Worm (Caenorhabditis elegans) whole organism, young adult: ENCODE measurements around the gene sax-2.

Source experiments
- B0336.3 ChIP-seq: fragments of 200-800 bp; sonication (Bioruptor generic); IDR thresholded peaks from 2 replicates; pipeline ENCODE4 v1.3.6; 2022; ENCODE audit warnings: missing genetic modification characterization, missing compliant biosample characterization
- C06A6.2 ChIP-seq: fragments of 200-800 bp; sonication (Bioruptor generic); conservative IDR thresholded peaks from 2 replicates; pipeline ENCODE4 v1.3.6; 2022; ENCODE audit warnings: missing genetic modification characterization, missing compliant biosample characterization
- F22D6.2 ChIP-seq: sonication (generic microtip); optimal IDR thresholded peaks from 2 replicates; lab custom pipeline; 2016; ENCODE audit warnings: mild to moderate bottlenecking, missing genetic modification characterization, missing compliant biosample characterization
- F23B12.7 ChIP-seq: sonication (generic microtip); optimal IDR thresholded peaks from 2 replicates; lab custom pipeline; 2017; ENCODE audit warnings: missing genetic modification characterization, mild to moderate bottlenecking, missing compliant biosample characterization, antibody characterized with exemption, moderate library complexity; ENCODE audit not compliant: insufficient read depth
- F33H1.4 ChIP-seq: fragments of 200-800 bp; sonication (Bioruptor generic); IDR thresholded peaks from 2 replicates; pipeline ENCODE4 v1.3.6; 2022; ENCODE audit warnings: missing genetic modification reagents, missing genetic modification characterization, missing compliant biosample characterization
- K11D2.4 ChIP-seq: fragments of 200-800 bp; sonication (Bioruptor generic); IDR thresholded peaks from 2 replicates; pipeline ENCODE4 v1.3.6; 2022; ENCODE audit warnings: missing genetic modification reagents, missing genetic modification characterization, missing compliant biosample characterization
- K12H6.12 ChIP-seq: fragments of 200-800 bp; sonication (Bioruptor generic); optimal IDR thresholded peaks from 2 replicates; lab custom pipeline; 2018; ENCODE audit warnings: mild to moderate bottlenecking, missing genetic modification characterization, missing compliant biosample characterization
- Y53G8AR.9 ChIP-seq: fragments of 200-800 bp; sonication (Bioruptor generic); conservative IDR thresholded peaks from 2 replicates; pipeline ENCODE4 v1.3.6; 2022; ENCODE audit warnings: missing genetic modification reagents, missing genetic modification characterization, missing compliant biosample characterization
- attf-3 ChIP-seq: fragments of 200-800 bp; sonication (Bioruptor generic); conservative IDR thresholded peaks from 2 replicates; pipeline ENCODE4 v1.3.6; 2022; ENCODE audit warnings: missing genetic modification reagents, missing genetic modification characterization, missing compliant biosample characterization
- attf-5 ChIP-seq: fragments of 200-800 bp; sonication (Bioruptor generic); optimal IDR thresholded peaks from 2 replicates; lab custom pipeline; 2018; ENCODE audit warnings: mild to moderate bottlenecking, missing genetic modification characterization, missing compliant biosample characterization
- cebp-1 ChIP-seq, 2 experiments: fragments of 200-800 bp in 1 of 2; sonication (Bioruptor generic) in 1 of 2; sonication (generic microtip) in 1 of 2; IDR thresholded peaks in 1 of 2; optimal IDR thresholded peaks in 1 of 2; 2 replicates each; pipeline versions ENCODE4 v1.3.6 to Lab custom; 2017 to 2022; ENCODE audit warnings: missing compliant biosample characterization in 2 of 2, missing genetic modification characterization in 2 of 2, mild to moderate bottlenecking in 1 of 2, missing genetic modification reagents in 1 of 2, moderate library complexity in 1 of 2
- ceh-27 ChIP-seq: fragments of 200-800 bp; sonication (Bioruptor generic); optimal IDR thresholded peaks from 2 replicates; lab custom pipeline; 2018; ENCODE audit warnings: mild to moderate bottlenecking, missing genetic modification characterization, moderate library complexity, missing compliant biosample characterization
- dox-1 ChIP-seq: fragments of 200-800 bp; sonication (Bioruptor generic); IDR thresholded peaks from 2 replicates; pipeline ENCODE4 v1.3.6; 2022; ENCODE audit warnings: missing genetic modification reagents, missing genetic modification characterization, missing compliant biosample characterization
- egrh-3 ChIP-seq: fragments of 200-800 bp; sonication (Bioruptor generic); IDR thresholded peaks from 2 replicates; pipeline ENCODE4 v1.3.6; 2022; ENCODE audit warnings: missing genetic modification reagents, missing genetic modification characterization, missing compliant biosample characterization
- fkh-3 ChIP-seq: sonication (generic microtip); optimal IDR thresholded peaks from 2 replicates; lab custom pipeline; 2016; ENCODE audit warnings: mild to moderate bottlenecking, missing genetic modification characterization, missing compliant biosample characterization
- hmg-1.2 ChIP-seq: fragments of 200-800 bp; sonication (Bioruptor generic); IDR thresholded peaks from 2 replicates; pipeline ENCODE4 v1.3.6; 2022; ENCODE audit warnings: missing genetic modification reagents, missing genetic modification characterization, missing compliant biosample characterization
- let-526 ChIP-seq: fragments of 200-800 bp; sonication (Bioruptor generic); IDR thresholded peaks from 2 replicates; pipeline ENCODE4 v1.3.6; 2022; ENCODE audit warnings: missing genetic modification reagents, missing genetic modification characterization, missing compliant biosample characterization
- let-607 ChIP-seq, 2 experiments: fragments of 200-800 bp in 1 of 2; sonication (Bioruptor generic) in 1 of 2; sonication (generic microtip) in 1 of 2; optimal IDR thresholded peaks; 2 replicates each; lab custom pipeline; 2016 to 2018; ENCODE audit warnings: mild to moderate bottlenecking in 2 of 2, missing compliant biosample characterization in 2 of 2, missing genetic modification characterization in 2 of 2, moderate library complexity in 2 of 2, missing genotype in 1 of 2
- lin-35 ChIP-seq, 3 experiments: fragments of 150-350 bp in 2 of 3; sonication (generic microtip) in 1 of 3; optimal IDR thresholded peaks; 2 replicates each; lab custom pipeline; 2014 to 2018; ENCODE audit warnings: missing biosample characterization in 3 of 3, missing genetic modification characterization in 3 of 3, missing genetic modification reagents in 3 of 3
- lin-40 ChIP-seq: sonication (generic microtip); optimal IDR thresholded peaks from 2 replicates; lab custom pipeline; 2016; ENCODE audit warnings: missing genetic modification characterization, mild to moderate bottlenecking, missing compliant biosample characterization, missing genotype, missing genetic modification reagents
- madf-6 ChIP-seq: fragments of 200-800 bp; sonication (Bioruptor generic); IDR thresholded peaks from 2 replicates; pipeline ENCODE4 v1.3.6; 2022; ENCODE audit warnings: missing genetic modification reagents, missing genetic modification characterization, missing compliant biosample characterization
- mcd-1 ChIP-seq: fragments of 200-800 bp; sonication (Bioruptor generic); IDR thresholded peaks from 2 replicates; pipeline ENCODE4 v1.3.6; 2022; ENCODE audit warnings: missing genetic modification reagents, missing genetic modification characterization, missing compliant biosample characterization
- mel-28 ChIP-seq: sonication (generic microtip); optimal IDR thresholded peaks from 2 replicates; lab custom pipeline; 2016; ENCODE audit warnings: borderline replicate concordance, mild to moderate bottlenecking, missing genetic modification characterization, missing compliant biosample characterization
- mes-4 ChIP-seq: sonication (generic microtip); optimal IDR thresholded peaks from 2 replicates; lab custom pipeline; 2016; ENCODE audit warnings: missing genotype, missing genetic modification characterization, missing compliant biosample characterization
- nfyb-1 ChIP-seq: fragments of 200-800 bp; sonication (Bioruptor generic); IDR thresholded peaks from 2 replicates; pipeline ENCODE4 v1.3.6; 2022; ENCODE audit warnings: missing genetic modification reagents, missing genetic modification characterization, missing compliant biosample characterization
- nhr-179 ChIP-seq: sonication (generic microtip); optimal IDR thresholded peaks from 2 replicates; lab custom pipeline; 2016; ENCODE audit warnings: mild to moderate bottlenecking, missing genetic modification characterization, missing compliant biosample characterization
- nhr-80 ChIP-seq: sonication (generic microtip); optimal IDR thresholded peaks from 2 replicates; lab custom pipeline; 2016; ENCODE audit warnings: missing genetic modification characterization, missing compliant biosample characterization
- pha-4 ChIP-seq: fragments of 150-350 bp; sonication (generic microtip); optimal IDR thresholded peaks from 2 replicates; lab custom pipeline; 2014; ENCODE audit warnings: missing biosample characterization, missing genetic modification reagents, missing genetic modification characterization
- snpc-3.4 ChIP-seq: sonication (generic microtip); optimal IDR thresholded peaks from 2 replicates; lab custom pipeline; 2017; ENCODE audit warnings: missing genetic modification characterization, mild to moderate bottlenecking, missing compliant biosample characterization, antibody characterized with exemption, moderate library complexity, missing genotype, missing genetic modification reagents
- snpc-4 ChIP-seq, 5 experiments: fragments of 150-350 bp in 1 of 5; sonication (generic microtip) in 4 of 5; optimal IDR thresholded peaks; 2 replicates each; lab custom pipeline; 2014 to 2018; ENCODE audit warnings: missing genetic modification characterization in 5 of 5, missing biosample characterization in 3 of 5, antibody characterized with exemption in 2 of 5, mild to moderate bottlenecking in 2 of 5, missing compliant biosample characterization in 2 of 5, missing genotype in 2 of 5, moderate library complexity in 2 of 5, missing genetic modification reagents in 1 of 5
- somi-1 ChIP-seq: fragments of 200-800 bp; sonication (Bioruptor generic); optimal IDR thresholded peaks from 2 replicates; lab custom pipeline; 2018; ENCODE audit warnings: mild to moderate bottlenecking, missing genetic modification characterization, missing compliant biosample characterization
- tbp1 ChIP-seq: fragments of 200-800 bp; sonication (Bioruptor generic); optimal IDR thresholded peaks from 2 replicates; lab custom pipeline; 2018; ENCODE audit warnings: mild to moderate bottlenecking, missing genetic modification characterization, missing compliant biosample characterization
- tlf-1 ChIP-seq: fragments of 200-800 bp; sonication (Bioruptor generic); optimal IDR thresholded peaks from 2 replicates; lab custom pipeline; 2018; ENCODE audit warnings: mild to moderate bottlenecking, missing genetic modification characterization, missing compliant biosample characterization
- unc-62 ChIP-seq: fragments of 150-350 bp; optimal IDR thresholded peaks from 2 replicates; lab custom pipeline; 2014; ENCODE audit warnings: missing biosample characterization, missing genetic modification reagents, missing genetic modification characterization
- ztf-22 ChIP-seq: fragments of 200-800 bp; sonication (Bioruptor generic); optimal IDR thresholded peaks from 2 replicates; lab custom pipeline; 2018; ENCODE audit warnings: mild to moderate bottlenecking, missing genetic modification characterization, moderate library complexity, missing compliant biosample characterization
- ztf-26 ChIP-seq: sonication (generic microtip); optimal IDR thresholded peaks from 2 replicates; lab custom pipeline; 2017; ENCODE audit warnings: missing genetic modification characterization, missing compliant biosample characterization
- ztf-6 ChIP-seq: fragments of 200-800 bp; sonication (Bioruptor generic); IDR thresholded peaks from 2 replicates; pipeline ENCODE4 v1.3.6; 2022; ENCODE audit warnings: missing genetic modification reagents, missing genetic modification characterization, missing compliant biosample characterization

sax-2 gene

ce11 chrIII:5077150-5077814 is 32.2 kb upstream of the sax-2 start, which contains the start of gene alh-1 (continued):
- no peak for TF ChIP-seq mel-28 (tag; lab: Kevin White, UChicago)
- peak; percentile 40; the same call in 1 of the 2 replicates for TF ChIP-seq B0336.3 (GFP tag; lab: Robert Waterston, UW)
- TF ChIP-seq attf-3 (GFP tag; lab: Robert Waterston, UW) = no peak

ce11 chrIII:5078062-5078461 is 31.4 kb upstream of the sax-2 start:
- TF ChIP-seq lin-40 (tag; lab: Kevin White, UChicago) (peak; percentile 74), lin-35 (GFP tag; optimal IDR thresholded peaks at IDR 0.05; lab: Kevin White, UChicago) (peak in 1 of 3 experiments; percentile 14), let-607 (tag; optimal IDR thresholded peaks at IDR 0.05; lab: Kevin White, UChicago) (peak in 1 of 2 experiments; percentile 36), C06A6.2 (0 out of 2 replicates have a peak, but pooled peaks have one; percentile 31), F23B12.7 (tag; lab: Kevin White, UChicago) (peak; percentile 15), fkh-3 (tag; lab: Kevin White, UChicago) (no peak), snpc-4 (GFP tag; optimal IDR thresholded peaks at IDR 0.05; lab: Kevin White, UChicago) (no peak), snpc-4 (tag; optimal IDR thresholded peaks at IDR 0.05; lab: Kevin White, UChicago) (peak in 3 of 4 experiments; percentile 32 to 63 (median 51)), ceh-27 (GFP tag; lab: Kevin White, UChicago) (no peak), nhr-179 (no peak), ztf-6 (no peak), Y53G8AR.9 (0 out of 2 replicates have a peak, but pooled peaks have one; percentile 44), madf-6 (GFP tag; lab: Robert Waterston, UW) (no peak), K11D2.4 (GFP tag; lab: Robert Waterston, UW) (no peak), F33H1.4 (GFP tag; lab: Robert Waterston, UW) (no peak), attf-5 (GFP tag; lab: Kevin White, UChicago) (peak; percentile 45), dox-1 (GFP tag; lab: Robert Waterston, UW) (peak; percentile 21; the same call in 1 of the 2 replicates), nhr-80 (tag; lab: Kevin White, UChicago) (peak; percentile 76), ztf-26 (tag; lab: Kevin White, UChicago) (peak; percentile 56), tlf-1 (peak; percentile 18), mcd-1 (GFP tag; lab: Robert Waterston, UW) (peak; percentile 10; the same call in 1 of the 2 replicates), somi-1 (GFP tag; lab: Kevin White, UChicago) (peak; percentile 85), egrh-3 (GFP tag; lab: Robert Waterston, UW) (no peak), mes-4 (tag; lab: Kevin White, UChicago) (no peak), let-526 (0 out of 2 replicates have a peak, but pooled peaks have one; percentile 24), pha-4 (tag; lab: Kevin White, UChicago) (peak; percentile 78), tbp1 (GFP tag; lab: Kevin White, UChicago) (peak; percentile 43), snpc-3.4 (tag; lab: Kevin White, UChicago) (no peak), nfyb-1 (GFP tag; lab: Robert Waterston, UW) (0 out of 2 replicates have a peak, but pooled peaks have one; percentile 42), cebp-1 (GFP tag; IDR thresholded peaks at IDR 0.05; lab: Robert Waterston, UW) (peak; percentile 33; the same call in 1 of the 2 replicates), cebp-1 (tag; optimal IDR thresholded peaks at IDR 0.05; lab: Kevin White, UChicago) (peak; percentile 61), unc-62 (GFP tag; lab: Kevin White, UChicago) (no peak), ztf-22 (GFP tag; lab: Kevin White, UChicago) (no peak), K12H6.12 (tag; lab: Kevin White, UChicago) (peak; percentile 20), F22D6.2 (tag; lab: Kevin White, UChicago) (peak; percentile 76), hmg-1.2 (GFP tag; lab: Robert Waterston, UW) (peak; percentile 16; the same call in 1 of the 2 replicates)
